Worm (Caenorhabditis elegans): Measurements from ENCODE around the gene K02A6.4.

DNA sequence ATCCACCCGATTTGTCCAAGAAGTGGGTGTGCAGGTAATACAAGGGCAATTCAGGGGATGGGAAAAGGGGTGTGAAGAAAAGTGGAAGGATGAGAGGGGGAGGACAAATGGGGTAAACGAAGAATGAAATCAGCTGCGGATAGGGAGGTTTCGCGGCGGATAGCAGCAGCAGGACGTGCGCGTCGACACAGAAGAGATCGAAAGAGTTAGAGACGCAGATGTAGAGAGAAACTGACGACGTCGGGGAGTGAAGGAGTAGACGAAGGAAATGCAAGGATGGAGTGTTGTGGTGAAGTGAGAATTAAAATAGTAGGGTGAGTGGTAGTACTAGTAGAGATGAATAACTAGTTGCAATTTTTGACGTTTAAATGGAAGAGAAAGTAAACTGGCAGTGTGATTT, 33.7 kb upstream of the K02A6.4 start, which contains the start of gene M60.6:
- TF ChIP-seq ama-1 (optimal IDR thresholded peaks at IDR 0.05) (no peak), B0310.2 (tag; optimal IDR thresholded peaks at IDR 0.05) (no peak), ceh-36 (tag; optimal IDR thresholded peaks at IDR 0.05) (no peak), F13C5.2 (tag; optimal IDR thresholded peaks at IDR 0.05) (peak; percentile 35), tbx-11 (GFP tag; IDR thresholded peaks at IDR 0.05) (no peak), pes-1 (GFP tag; IDR thresholded peaks at IDR 0.05) (no peak), hmbx-1 (tag; optimal IDR thresholded peaks at IDR 0.05) (no peak)
